Worm (Caenorhabditis elegans) whole organism, L4 larva: ENCODE results near the gene nhr-120.

Source experiments
- F49E8.2 ChIP-seq: sonication (generic microtip); optimal IDR thresholded peaks from 2 replicates; lab custom pipeline; 2016; ENCODE audit warnings: missing compliant biosample characterization, mild to moderate bottlenecking, missing genetic modification characterization, borderline replicate concordance
- T20F7.1 ChIP-seq: fragments of 200-800 bp; sonication (Bioruptor generic); optimal IDR thresholded peaks from 2 replicates; lab custom pipeline; 2018; ENCODE audit warnings: mild to moderate bottlenecking, missing genetic modification characterization, missing compliant biosample characterization
- aly-2 ChIP-seq: sonication (generic microtip); optimal IDR thresholded peaks from 2 replicates; lab custom pipeline; 2018; ENCODE audit warnings: missing biosample characterization, missing genetic modification characterization
- ceh-62 ChIP-seq: sonication (generic microtip); optimal IDR thresholded peaks from 2 replicates; lab custom pipeline; 2017; ENCODE audit warnings: missing biosample characterization, missing genetic modification characterization
- lim-7 ChIP-seq: fragments of 200-800 bp; sonication (Bioruptor generic); IDR thresholded peaks from 2 replicates; pipeline ENCODE4 v1.3.6; 2022; ENCODE audit warnings: missing genetic modification characterization, missing compliant biosample characterization
- lin-39 ChIP-seq: fragments of 150-350 bp; optimal IDR thresholded peaks from 2 replicates; lab custom pipeline; 2014; ENCODE audit warnings: missing biosample characterization, missing genetic modification reagents, missing genetic modification characterization
- madf-5 ChIP-seq, 2 experiments: fragments of 200-800 bp; sonication (Bioruptor generic); IDR thresholded peaks; 2 replicates each; pipeline ENCODE4 v1.3.6; 2022; ENCODE audit warnings: missing compliant biosample characterization in 2 of 2, missing genetic modification characterization in 2 of 2
- mdl-1 ChIP-seq, 2 experiments: fragments of 150-350 bp in 1 of 2; sonication (generic microtip) in 1 of 2; optimal IDR thresholded peaks; 2 replicates each; lab custom pipeline; 2014 to 2017; ENCODE audit warnings: missing biosample characterization in 2 of 2, missing genetic modification characterization in 2 of 2
- mep-1 ChIP-seq: fragments of 150-350 bp; sonication (generic microtip); optimal IDR thresholded peaks from 3 replicates; lab custom pipeline; 2014; ENCODE audit warnings: missing biosample characterization, missing genetic modification characterization
- nhr-10 ChIP-seq: fragments of 150-350 bp; optimal IDR thresholded peaks from 2 replicates; lab custom pipeline; 2014; ENCODE audit warnings: missing biosample characterization, missing genetic modification characterization
- sdz-12 ChIP-seq: fragments of 200-800 bp; sonication (Bioruptor generic); optimal IDR thresholded peaks from 2 replicates; lab custom pipeline; 2018; ENCODE audit warnings: mild to moderate bottlenecking, missing genetic modification characterization, missing compliant biosample characterization
- zfp-3 ChIP-seq: fragments of 200-800 bp; sonication (Bioruptor generic); conservative IDR thresholded peaks from 2 replicates; pipeline ENCODE4 v1.3.6; 2022; ENCODE audit warnings: missing genetic modification reagents, missing genetic modification characterization, missing compliant biosample characterization

DNA sequence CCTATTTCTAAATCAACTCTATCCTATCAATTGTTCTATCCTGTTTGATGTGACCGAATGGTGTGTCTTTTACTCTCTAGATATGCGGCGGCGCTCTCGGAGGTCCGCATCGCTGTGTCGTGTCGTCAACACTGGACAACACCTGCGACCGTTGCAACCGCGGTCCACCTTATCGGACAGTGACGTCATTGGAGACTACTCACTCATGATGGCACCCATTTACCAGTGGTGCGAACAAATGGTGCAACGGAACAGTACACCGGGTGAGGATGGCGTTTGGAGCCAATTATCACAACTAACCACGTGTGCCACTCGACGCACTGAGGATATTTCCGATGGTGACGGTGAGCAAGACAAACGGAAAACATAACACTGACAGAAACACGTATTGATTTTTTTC is 15.1 kb downstream of the nhr-120 start:
- TF ChIP-seq lin-39 (tag; lab: Kevin White, UChicago) (no peak), F49E8.2 (no peak), madf-5 (GFP tag; IDR thresholded peaks at IDR 0.05; lab: Robert Waterston, UW) (no peak), ceh-62 (tag; lab: Kevin White, UChicago) (no peak), mdl-1 (tag; optimal IDR thresholded peaks at IDR 0.05; lab: Kevin White, UChicago) (no peak), aly-2 (no peak), nhr-10 (tag; lab: Kevin White, UChicago) (no peak), zfp-3 (GFP tag; lab: Robert Waterston, UW) (no peak), lim-7 (GFP tag; lab: Robert Waterston, UW) (no peak), T20F7.1 (no peak), mep-1 (no peak), sdz-12 (GFP tag; lab: Kevin White, UChicago) (no peak)
